Fruit fly (Drosophila melanogaster): ENCODE measurements around the gene MED7.

Gene MED7

DNA sequence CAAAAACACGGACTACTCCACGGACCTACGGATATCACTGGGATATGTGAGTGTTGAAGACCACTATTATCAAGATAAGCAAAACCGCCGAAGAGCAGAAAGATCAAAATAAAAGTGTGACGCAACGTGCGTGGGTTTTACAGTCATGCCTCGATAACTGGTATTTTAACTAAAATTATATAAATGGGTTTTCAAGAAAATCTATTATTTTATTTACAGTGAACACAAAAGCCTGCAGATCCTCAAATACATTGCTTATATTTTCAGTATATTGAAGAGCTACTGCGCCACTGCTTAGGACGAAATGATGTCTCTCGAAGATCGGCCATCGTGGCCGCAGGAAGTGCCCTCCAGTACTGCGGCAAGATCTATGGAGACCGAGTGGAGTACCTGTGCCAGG is 1.1 kb upstream of the MED7 start (continued):
- TF ChIP-seq peb (GFP tag; IDR thresholded peaks at IDR 0.05) (no peak), fd3F (GFP tag; optimal IDR thresholded peaks at IDR 0.05) (no peak), CG18764 (GFP tag; optimal IDR thresholded peaks at IDR 0.05) (no peak), bab2 (GFP tag; optimal IDR thresholded peaks at IDR 0.05) (no peak), caup (GFP tag; optimal IDR thresholded peaks at IDR 0.05; ENCODE audit: severe bottlenecking) (no peak), CG8924 (tag; optimal IDR thresholded peaks at IDR 0.05) (no peak), nerfin-2 (GFP tag; IDR thresholded peaks at IDR 0.05; ENCODE audit: partially characterized antibody) (no peak), gsb-n (tag; optimal IDR thresholded peaks at IDR 0.05) (no peak), toy (GFP tag; IDR thresholded peaks at IDR 0.05) (no peak), stc (GFP tag; IDR thresholded peaks at IDR 0.05) (no peak), Mrtf (GFP tag; IDR thresholded peaks at IDR 0.05) (no peak), Hmx (GFP tag; optimal IDR thresholded peaks at IDR 0.05) (no peak), Sox100B (GFP tag; optimal IDR thresholded peaks at IDR 0.05) (no peak), Ets65A (GFP tag) (peak; percentile 50), CG2199 (GFP tag; IDR thresholded peaks at IDR 0.05) (no peak), CG4707 (GFP tag; optimal IDR thresholded peaks at IDR 0.05) (no peak), Hr3 (GFP tag; optimal IDR thresholded peaks at IDR 0.05) (no peak), Max (GFP tag; optimal IDR thresholded peaks at IDR 0.05) (no peak), CG9932 (GFP tag; IDR thresholded peaks at IDR 0.05) (peak; percentile 21; the same call in 1 of the 2 replicates), CG33557 (GFP tag; optimal IDR thresholded peaks at IDR 0.05) (no peak), CG6854 (GFP tag; optimal IDR thresholded peaks at IDR 0.05) (no peak), esg (GFP tag; conservative IDR thresholded peaks at IDR 0.05) (no peak; the same call in 1 of the 2 replicates), Oaz (GFP tag; IDR thresholded peaks at IDR 0.05) (no peak), Med (GFP tag) (peak; percentile 85), chn (GFP tag; optimal IDR thresholded peaks at IDR 0.05) (no peak), CG15514 (GFP tag; optimal IDR thresholded peaks at IDR 0.05) (no peak), CG8089 (GFP tag; optimal IDR thresholded peaks at IDR 0.05) (no peak), Gsc (GFP tag; IDR thresholded peaks at IDR 0.05) (no peak), CG32767 (GFP tag; IDR thresholded peaks at IDR 0.05) (no peak), CG34422 (GFP tag; IDR thresholded peaks at IDR 0.05) (peak; percentile 41; the same call in 1 of the 3 replicates), al (GFP tag; IDR thresholded peaks at IDR 0.05) (peak; percentile 23; the same call in 1 of the 2 replicates), bcd (GFP tag; optimal IDR thresholded peaks at IDR 0.05) (no peak), cato (GFP tag; optimal IDR thresholded peaks at IDR 0.05; ENCODE audit: borderline replicate concordance) (no peak), jumu (GFP tag; optimal IDR thresholded peaks at IDR 0.05) (no peak), Deaf1 (tag; optimal IDR thresholded peaks at IDR 0.05) (no peak), CG7745 (tag; optimal IDR thresholded peaks at IDR 0.05) (no peak), Awh (GFP tag; IDR thresholded peaks at IDR 0.05) (no peak), Ptx1 (GFP tag; IDR thresholded peaks at IDR 0.05) (0 out of 2 replicates have a peak, but pooled peaks have one; percentile 28), CG32532 (GFP tag; IDR thresholded peaks at IDR 0.05) (peak; percentile 60), CG3065 (GFP tag; optimal IDR thresholded peaks at IDR 0.05) (no peak), CG12391 (tag; optimal IDR thresholded peaks at IDR 0.05) (no peak), sug (tag; optimal IDR thresholded peaks at IDR 0.05) (no peak), sisA (GFP tag; IDR thresholded peaks at IDR 0.05) (no peak), CG14014 (GFP tag; IDR thresholded peaks at IDR 0.05) (no peak), C15 (GFP tag; IDR thresholded peaks at IDR 0.05) (0 out of 3 replicates have a peak, but pooled peaks have one; percentile 12), fd64A (GFP tag; optimal IDR thresholded peaks at IDR 0.05) (no peak), lov (optimal IDR thresholded peaks at IDR 0.05) (no peak), lov (GFP tag; IDR thresholded peaks at IDR 0.05) (no peak), amos (GFP tag; IDR thresholded peaks at IDR 0.05; ENCODE audit: partially characterized antibody) (no peak), Oli (tag; optimal IDR thresholded peaks at IDR 0.05) (no peak), shn (GFP tag; optimal IDR thresholded peaks at IDR 0.05) (no peak), CG10654 (GFP tag; optimal IDR thresholded peaks at IDR 0.05) (no peak)

All from whole organism, embryonic.